Fruit fly (Drosophila melanogaster) ovary, adult (tissue): ENCODE measurements around the gene CG43796.

Experiments used
- CG17801 ChIP-seq: fragments of 200-800 bp; optimal IDR thresholded peaks from 2 replicates; lab custom pipeline; 2019; ENCODE audit warnings: missing biosample characterization, mild to moderate bottlenecking, missing genetic modification characterization, moderate library complexity; ENCODE audit not compliant: partially characterized antibody

CG43796 gene

DNA sequence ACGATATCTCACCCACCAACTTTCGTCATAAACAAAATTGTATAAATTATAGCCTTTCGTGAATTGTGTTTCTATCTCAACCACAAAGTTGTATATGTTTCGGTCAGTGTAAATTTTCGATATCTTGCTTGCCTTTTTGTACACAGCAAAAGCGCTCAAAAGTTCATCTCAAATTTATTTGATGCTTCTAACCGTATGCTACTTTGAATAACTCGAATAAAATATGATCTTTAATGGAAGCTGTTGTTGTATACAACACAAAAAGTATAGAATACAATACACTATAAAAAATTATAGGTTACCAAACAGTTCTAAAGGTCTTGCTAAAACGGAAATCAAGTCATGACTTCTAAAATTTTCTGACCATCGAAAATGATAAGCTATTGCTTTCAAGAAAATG, 42.8 kb downstream of the CG43796 start:
- TF ChIP-seq CG17801 (GFP tag; lab: Kevin White, UChicago), result no peak

DNA sequence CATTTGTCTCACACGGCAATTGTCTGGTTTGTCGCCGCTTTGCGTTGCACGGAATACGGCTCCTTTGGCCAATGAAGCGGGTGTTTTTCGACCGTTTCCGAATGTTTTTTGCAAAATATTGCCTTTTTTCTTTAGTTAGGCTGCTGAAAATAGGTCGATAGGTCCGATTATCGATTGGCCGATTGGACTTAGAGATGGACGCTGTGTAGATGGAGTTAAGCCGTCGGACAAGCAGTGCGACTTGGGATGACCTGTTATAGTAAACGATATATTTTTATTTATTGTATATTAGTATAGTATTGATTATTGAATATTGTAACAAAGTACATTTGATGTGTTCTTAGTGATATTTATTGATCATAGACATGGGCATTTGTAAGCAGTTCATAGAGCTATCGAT, 46.1 kb downstream of the CG43796 start, which contains the start of the genes lmgA and lmgB:
Gene lmgA (minus strand): TSS at position 301 of the 400 bp plus-strand sequence.
Gene lmgB (minus strand): TSS at position 301 of the 400 bp plus-strand sequence.
- TF ChIP-seq CG17801 (GFP tag; lab: Kevin White, UChicago), result peak; percentile 55

DNA sequence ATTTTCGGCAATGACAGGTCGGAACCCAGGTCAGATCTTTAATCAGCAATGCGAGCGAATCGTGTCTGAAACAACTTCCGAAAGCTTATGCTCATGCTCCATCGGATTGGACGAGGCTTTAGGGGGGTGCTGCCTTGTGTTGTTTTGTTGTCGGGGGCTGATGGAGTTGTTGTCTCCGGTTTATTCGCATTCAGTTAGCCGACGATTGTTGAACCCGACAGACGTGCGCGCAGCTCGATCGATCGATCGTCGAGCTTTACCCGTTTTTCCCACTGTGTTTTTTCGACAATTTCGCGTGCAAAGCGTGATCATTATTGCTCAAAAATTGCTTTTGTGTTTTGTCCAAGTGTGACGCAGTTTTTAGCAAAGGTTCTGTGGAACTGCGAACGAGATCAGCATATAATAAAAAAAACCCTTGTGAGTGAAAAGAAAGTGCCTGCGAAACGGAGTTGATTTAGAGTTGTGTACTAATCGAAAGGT, 46.8 kb downstream of the CG43796 start, which contains the start of gene CG17834:
Gene CG17834 (plus strand): TSS at position 191 of the 480 bp plus-strand sequence.
- no peak for TF ChIP-seq CG17801 (GFP tag; lab: Kevin White, UChicago)

DNA sequence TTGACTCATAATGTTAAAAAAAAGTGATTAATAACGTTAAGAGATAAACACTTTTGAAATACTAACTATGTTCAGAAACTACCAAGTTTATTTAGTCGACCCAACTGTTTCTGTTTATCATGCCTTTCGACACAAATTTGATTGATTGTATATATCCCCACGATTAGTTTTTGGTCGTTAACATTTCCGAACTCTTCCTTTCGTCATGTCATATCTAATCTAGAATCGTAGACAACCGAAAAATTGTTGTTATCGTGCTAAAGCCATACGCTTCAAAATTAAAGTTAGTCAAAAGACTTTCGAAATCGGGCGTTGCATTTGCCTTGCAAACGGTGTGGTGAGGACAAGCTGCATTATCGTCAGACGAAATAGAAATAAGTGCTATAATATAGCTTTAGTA, 48.0 kb downstream of the CG43796 start:
- TF ChIP-seq CG17801 (GFP tag; lab: Kevin White, UChicago), result no peak
